Fruit fly (Drosophila melanogaster) whole organism, prepupa: ENCODE data around the gene CG4629.
A peak's percentile ranks its signal among the peaks of the same experiment; 100 is the strongest.

Experiments
- Blimp-1 ChIP-seq: fragments of 200-800 bp; sonication (Bioruptor generic); optimal IDR thresholded peaks from 3 replicates; lab custom pipeline; 2017; ENCODE audit warnings: missing biosample characterization, missing genetic modification characterization, mild to moderate bottlenecking, moderate library complexity, missing genetic modification reagents
- CG10631 ChIP-seq: fragments of 200-800 bp; sonication (Bioruptor generic); optimal IDR thresholded peaks from 2 replicates; lab custom pipeline; 2016; ENCODE audit warnings: missing biosample characterization, missing genetic modification characterization
- CG10669 ChIP-seq: fragments of 200-800 bp; sonication (Bioruptor generic); optimal IDR thresholded peaks from 3 replicates; lab custom pipeline; 2018; ENCODE audit warnings: missing biosample characterization, mild to moderate bottlenecking, missing genetic modification characterization, moderate library complexity
- CG11294 ChIP-seq: fragments of 200-800 bp; sonication (Bioruptor generic); IDR thresholded peaks from 2 replicates; pipeline ENCODE4 v1.3.6; 2022; ENCODE audit warnings: missing biosample characterization, missing genetic modification characterization
- CG11762 ChIP-seq: fragments of 200-800 bp; sonication (Bioruptor generic); optimal IDR thresholded peaks from 3 replicates; lab custom pipeline; 2016; ENCODE audit warnings: missing biosample characterization, missing genetic modification characterization; ENCODE audit not compliant: insufficient read depth
- CG11902 ChIP-seq: fragments of 200-800 bp; sonication (Bioruptor generic); optimal IDR thresholded peaks from 3 replicates; lab custom pipeline; 2016; ENCODE audit warnings: missing biosample characterization, missing genetic modification characterization
- CG15336 ChIP-seq: fragments of 200-800 bp; sonication (Bioruptor generic); IDR thresholded peaks from 2 replicates; pipeline ENCODE4 v1.3.6; 2022; ENCODE audit warnings: missing biosample characterization, missing genetic modification characterization
- CG3032 ChIP-seq: fragments of 200-800 bp; optimal IDR thresholded peaks from 2 replicates; lab custom pipeline; 2019; ENCODE audit warnings: missing biosample characterization, mild to moderate bottlenecking, missing genetic modification characterization, moderate library complexity
- CG31627 ChIP-seq: fragments of 200-800 bp; sonication (Bioruptor generic); optimal IDR thresholded peaks from 3 replicates; lab custom pipeline; 2016; ENCODE audit warnings: missing biosample characterization, missing genetic modification characterization
- CG32006 ChIP-seq: fragments of 200-800 bp; sonication (Bioruptor generic); optimal IDR thresholded peaks from 3 replicates; lab custom pipeline; 2017; ENCODE audit warnings: missing biosample characterization, mild to moderate bottlenecking, missing genetic modification characterization
- CG34406 ChIP-seq: fragments of 200-800 bp; sonication (Bioruptor generic); optimal IDR thresholded peaks from 3 replicates; lab custom pipeline; 2016; ENCODE audit warnings: missing biosample characterization, missing genetic modification characterization
- CG3919 ChIP-seq: fragments of 200-800 bp; sonication (Bioruptor generic); optimal IDR thresholded peaks from 3 replicates; lab custom pipeline; 2016; ENCODE audit warnings: missing biosample characterization, missing genetic modification characterization
- CG4318 ChIP-seq: fragments of 200-800 bp; sonication (Bioruptor generic); optimal IDR thresholded peaks from 3 replicates; lab custom pipeline; 2017; ENCODE audit warnings: missing biosample characterization, mild to moderate bottlenecking, missing genetic modification characterization
- CG6163 ChIP-seq: fragments of 200-800 bp; sonication (Bioruptor generic); IDR thresholded peaks from 3 replicates; pipeline ENCODE4 v1.3.6; 2022; ENCODE audit warnings: missing biosample characterization, missing genetic modification characterization
- CG6276 ChIP-seq: fragments of 200-800 bp; sonication (Bioruptor generic); optimal IDR thresholded peaks from 2 replicates; lab custom pipeline; 2017; ENCODE audit warnings: missing biosample characterization, mild to moderate bottlenecking, missing genetic modification characterization
- CG6792 ChIP-seq: fragments of 200-800 bp; sonication (Bioruptor generic); optimal IDR thresholded peaks from 3 replicates; lab custom pipeline; 2016; ENCODE audit warnings: missing biosample characterization, missing genetic modification characterization
- CG6854 ChIP-seq: fragments of 200-800 bp; sonication (Bioruptor generic); optimal IDR thresholded peaks from 2 replicates; lab custom pipeline; 2017; ENCODE audit warnings: missing biosample characterization, mild to moderate bottlenecking, missing genetic modification characterization
- CG8119 ChIP-seq: fragments of 200-800 bp; sonication (Bioruptor generic); IDR thresholded peaks from 3 replicates; pipeline ENCODE4 v1.3.6; 2022; ENCODE audit warnings: missing biosample characterization, missing genetic modification characterization
- CG8319 ChIP-seq: fragments of 200-800 bp; sonication (Bioruptor generic); optimal IDR thresholded peaks from 3 replicates; lab custom pipeline; 2016; ENCODE audit warnings: missing biosample characterization, missing genetic modification characterization
- CG8632 ChIP-seq: fragments of 200-800 bp; sonication (Bioruptor generic); optimal IDR thresholded peaks from 3 replicates; lab custom pipeline; 2016; ENCODE audit warnings: missing biosample characterization, missing genetic modification characterization
- CG9139 ChIP-seq: fragments of 200-800 bp; sonication (Bioruptor generic); optimal IDR thresholded peaks from 3 replicates; lab custom pipeline; 2017; ENCODE audit warnings: missing biosample characterization, mild to moderate bottlenecking, missing genetic modification characterization
- Eip75B ChIP-seq: fragments of 200-800 bp; sonication (Bioruptor generic); optimal IDR thresholded peaks from 3 replicates; lab custom pipeline; 2016; ENCODE audit warnings: missing biosample characterization, missing genetic modification characterization
- Eip78C ChIP-seq: fragments of 200-800 bp; sonication (Bioruptor generic); peaks from one replicate; lab custom pipeline; 2016; ENCODE audit warnings: missing biosample characterization, missing genetic modification characterization
- Eip93F ChIP-seq: fragments of 200-800 bp; sonication (Bioruptor generic); optimal IDR thresholded peaks from 2 replicates; lab custom pipeline; 2016; ENCODE audit warnings: missing biosample characterization, mild to moderate bottlenecking, missing genetic modification characterization
- Ets21C ChIP-seq: fragments of 200-800 bp; sonication (Bioruptor generic); optimal IDR thresholded peaks from 3 replicates; lab custom pipeline; 2016; ENCODE audit warnings: missing biosample characterization, missing genetic modification characterization
- Gug ChIP-seq: fragments of 200-800 bp; sonication (Bioruptor generic); IDR thresholded peaks from 2 replicates; pipeline ENCODE4 v1.3.6; 2022; ENCODE audit warnings: missing biosample characterization, missing genetic modification characterization
- Hr38 ChIP-seq: sonication (Bioruptor generic); optimal IDR thresholded peaks from 2 replicates; lab custom pipeline; 2016; ENCODE audit warnings: missing biosample characterization, missing genetic modification characterization
- Hr39 ChIP-seq: fragments of 200-800 bp; sonication (Bioruptor generic); optimal IDR thresholded peaks from 2 replicates; lab custom pipeline; 2016; ENCODE audit warnings: missing biosample characterization, missing genetic modification characterization
- Lpt ChIP-seq: fragments of 200-800 bp; sonication (Bioruptor generic); optimal IDR thresholded peaks from 3 replicates; lab custom pipeline; 2016; ENCODE audit warnings: missing biosample characterization, missing genetic modification characterization
- Met ChIP-seq: fragments of 200-800 bp; sonication (Bioruptor generic); optimal IDR thresholded peaks from 3 replicates; lab custom pipeline; 2016; ENCODE audit warnings: missing biosample characterization, missing genetic modification characterization
- Smox ChIP-seq: fragments of 200-800 bp; sonication (Bioruptor generic); optimal IDR thresholded peaks from 3 replicates; lab custom pipeline; 2016; ENCODE audit warnings: missing biosample characterization, missing genetic modification characterization
- Sox102F ChIP-seq: fragments of 200-800 bp; sonication (Bioruptor generic); optimal IDR thresholded peaks from 2 replicates; lab custom pipeline; 2016; ENCODE audit warnings: missing biosample characterization, mild to moderate bottlenecking, missing genetic modification characterization
- Sox14 ChIP-seq: fragments of 200-800 bp; sonication (Bioruptor generic); optimal IDR thresholded peaks from 3 replicates; lab custom pipeline; 2016; ENCODE audit warnings: missing biosample characterization, missing genetic modification characterization
- Sox15 ChIP-seq: fragments of 200-800 bp; sonication (Bioruptor generic); optimal IDR thresholded peaks from 3 replicates; lab custom pipeline; 2016; ENCODE audit warnings: missing biosample characterization, missing genetic modification characterization
- achi ChIP-seq: fragments of 200-800 bp; sonication (Bioruptor generic); optimal IDR thresholded peaks from 3 replicates; lab custom pipeline; 2016; ENCODE audit warnings: missing biosample characterization, missing genetic modification characterization
- acj6 ChIP-seq: fragments of 200-800 bp; sonication (Bioruptor generic); optimal IDR thresholded peaks from 3 replicates; lab custom pipeline; 2016; ENCODE audit warnings: missing biosample characterization, missing genetic modification characterization
- cyc ChIP-seq: fragments of 200-800 bp; sonication (Bioruptor generic); optimal IDR thresholded peaks from 3 replicates; lab custom pipeline; 2016; ENCODE audit warnings: missing biosample characterization, missing genetic modification characterization
- dac ChIP-seq: fragments of 200-800 bp; sonication (Bioruptor generic); optimal IDR thresholded peaks from 2 replicates; lab custom pipeline; 2017; ENCODE audit warnings: missing biosample characterization, mild to moderate bottlenecking, missing genetic modification characterization
- dsx ChIP-seq: fragments of 200-800 bp; optimal IDR thresholded peaks from 3 replicates; lab custom pipeline; 2019; ENCODE audit warnings: missing biosample characterization, mild to moderate bottlenecking, missing genetic modification characterization, moderate library complexity; ENCODE audit not compliant: poor library complexity, severe bottlenecking
- eg ChIP-seq: fragments of 200-800 bp; sonication (Bioruptor generic); IDR thresholded peaks from 3 replicates; pipeline ENCODE4 v1.3.6; 2022; ENCODE audit warnings: missing biosample characterization, missing genetic modification characterization
- esn ChIP-seq: fragments of 200-800 bp; sonication (Bioruptor generic); optimal IDR thresholded peaks from 2 replicates; lab custom pipeline; 2016; ENCODE audit warnings: missing biosample characterization, mild to moderate bottlenecking, missing genetic modification characterization, moderate library complexity
- fkh ChIP-seq: fragments of 200-800 bp; sonication (Bioruptor generic); optimal IDR thresholded peaks from 3 replicates; lab custom pipeline; 2017; ENCODE audit warnings: missing biosample characterization, mild to moderate bottlenecking, missing genetic modification characterization, moderate library complexity
- lz ChIP-seq: fragments of 200-800 bp; sonication (Bioruptor generic); optimal IDR thresholded peaks from 3 replicates; lab custom pipeline; 2016; ENCODE audit warnings: missing biosample characterization, missing genetic modification characterization
- net ChIP-seq: fragments of 200-800 bp; sonication (Bioruptor generic); optimal IDR thresholded peaks from 3 replicates; lab custom pipeline; 2016; ENCODE audit warnings: missing biosample characterization, missing genetic modification characterization
- salr ChIP-seq, 2 experiments: fragments of 200-800 bp; sonication (Bioruptor generic); optimal IDR thresholded peaks; 3 replicates each; lab custom pipeline; 2016 to 2018; ENCODE audit warnings: missing biosample characterization in 2 of 2, missing genetic modification characterization in 2 of 2, mild to moderate bottlenecking in 1 of 2
- spab ChIP-seq: fragments of 200-800 bp; sonication (Bioruptor generic); optimal IDR thresholded peaks from 2 replicates; lab custom pipeline; 2017; ENCODE audit warnings: missing biosample characterization, mild to moderate bottlenecking, missing genetic modification characterization, missing genetic modification reagents
- ss ChIP-seq, 2 experiments: fragments of 200-800 bp; sonication (Bioruptor generic); optimal IDR thresholded peaks; 2 replicates in 1 of 2; 3 replicates in 1 of 2; lab custom pipeline; 2017 to 2018; ENCODE audit warnings: mild to moderate bottlenecking in 2 of 2, missing biosample characterization in 2 of 2, missing genetic modification characterization in 2 of 2, moderate library complexity in 1 of 2
- svp ChIP-seq: fragments of 200-800 bp; sonication (Bioruptor generic); peaks from one replicate; lab custom pipeline; 2016; ENCODE audit warnings: missing biosample characterization, missing genetic modification characterization
- topi ChIP-seq: fragments of 200-800 bp; sonication (Bioruptor generic); optimal IDR thresholded peaks from 3 replicates; lab custom pipeline; 2016; ENCODE audit warnings: missing biosample characterization, missing genetic modification characterization
- vri ChIP-seq: fragments of 200-800 bp; sonication (Bioruptor generic); optimal IDR thresholded peaks from 3 replicates; lab custom pipeline; 2016; ENCODE audit warnings: missing biosample characterization, mild to moderate bottlenecking, missing genetic modification characterization

Gene CG4629

dm6 chr2L:1072184-1072583 lies 30.1 kb downstream of the CG4629 start (continued):
- TF ChIP-seq Sox102F (GFP tag; lab: Kevin White, UChicago) (no peak), vri (peak; percentile 52), Blimp-1 (GFP tag; lab: Kevin White, UChicago) (no peak), CG6854 (no peak), CG3032 (tag; lab: Kevin White, UChicago) (peak; percentile 58), Eip93F (GFP tag; lab: Kevin White, UChicago) (no peak), CG6792 (GFP tag; lab: Kevin White, UChicago) (peak; percentile 51)

DNA sequence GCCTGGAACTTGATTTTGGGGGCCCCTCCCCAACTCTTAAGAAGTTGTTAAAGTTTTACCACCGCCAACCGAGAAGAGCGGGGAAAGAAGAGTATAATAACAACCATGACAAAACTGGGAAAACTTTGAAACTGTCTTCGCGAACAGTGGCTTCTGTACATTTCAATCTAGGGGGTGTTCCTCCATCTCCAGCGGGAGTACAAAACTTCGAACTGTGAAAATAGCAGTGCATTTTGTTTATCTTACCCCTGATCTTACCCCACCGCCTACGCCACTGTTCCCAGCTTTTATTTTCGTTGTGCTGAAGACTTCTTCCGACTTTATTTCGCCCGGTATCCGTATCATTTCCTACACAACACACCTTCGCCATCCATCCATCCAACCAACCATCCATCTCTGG lies 31.4 kb downstream of the CG4629 start:
- no peak for TF ChIP-seq CG6163 (GFP tag; lab: Robert Waterston, UW)
- TF ChIP-seq CG8632: no peak
- TF ChIP-seq topi (GFP tag; lab: Kevin White, UChicago): no peak
- TF ChIP-seq dac: no peak
- peak; percentile 40 for TF ChIP-seq Met (GFP tag; lab: Kevin White, UChicago)
- peak; percentile 36 for TF ChIP-seq acj6 (GFP tag; lab: Kevin White, UChicago)
- peak; percentile 26 for TF ChIP-seq Smox (GFP tag; lab: Kevin White, UChicago)
- TF ChIP-seq fkh (GFP tag; lab: Kevin White, UChicago): no peak
- peak; percentile 11 for TF ChIP-seq vri
- TF ChIP-seq spab (GFP tag; lab: Kevin White, UChicago): no peak
- TF ChIP-seq net (GFP tag; lab: Kevin White, UChicago): no peak
- TF ChIP-seq CG3919 (GFP tag; lab: Kevin White, UChicago): peak; percentile 51
- TF ChIP-seq salr (GFP tag; optimal IDR thresholded peaks at IDR 0.05; lab: Kevin White, UChicago): no peak
- TF ChIP-seq CG8119 (GFP tag; lab: Robert Waterston, UW): no peak
- no peak for TF ChIP-seq Lpt
- no peak for TF ChIP-seq CG15336 (GFP tag; lab: Robert Waterston, UW)
- TF ChIP-seq CG10631 (GFP tag; lab: Kevin White, UChicago): peak; percentile 35
- peak; percentile 71 for TF ChIP-seq svp (GFP tag; lab: Kevin White, UChicago)
- TF ChIP-seq Eip78C (GFP tag; lab: Kevin White, UChicago): peak; percentile 73
- TF ChIP-seq Sox14 (GFP tag; lab: Kevin White, UChicago): peak; percentile 24
- peak; percentile 15 for TF ChIP-seq Eip75B (GFP tag; lab: Kevin White, UChicago)
- no peak for TF ChIP-seq CG9139 (GFP tag; lab: Kevin White, UChicago)
- TF ChIP-seq CG11902: no peak
- TF ChIP-seq Hr39 (GFP tag; lab: Kevin White, UChicago): peak; percentile 48
- TF ChIP-seq achi (GFP tag; lab: Kevin White, UChicago): peak; percentile 38
- no peak for TF ChIP-seq Eip93F (GFP tag; lab: Kevin White, UChicago)
- TF ChIP-seq CG34406 (GFP tag; lab: Kevin White, UChicago): no peak
- TF ChIP-seq Blimp-1 (GFP tag; lab: Kevin White, UChicago): peak; percentile 21
- TF ChIP-seq Ets21C (GFP tag; lab: Kevin White, UChicago): peak; percentile 24
- peak; percentile 26 for TF ChIP-seq cyc (GFP tag; lab: Kevin White, UChicago)
- TF ChIP-seq CG32006 (GFP tag; lab: Kevin White, UChicago): peak; percentile 14
- peak; percentile 7 for TF ChIP-seq CG11762 (GFP tag; lab: Kevin White, UChicago)
- peak; percentile 10 for TF ChIP-seq Sox102F (GFP tag; lab: Kevin White, UChicago)
- TF ChIP-seq esn (GFP tag; lab: Kevin White, UChicago): peak; percentile 20
- no peak for TF ChIP-seq CG10669 (GFP tag; lab: Kevin White, UChicago)
- TF ChIP-seq dsx (GFP tag; lab: Kevin White, UChicago): no peak
- no peak for TF ChIP-seq CG4318 (GFP tag; lab: Kevin White, UChicago)
- TF ChIP-seq lz: no peak
- peak; percentile 46 for TF ChIP-seq CG31627 (GFP tag; lab: Kevin White, UChicago)
- TF ChIP-seq Gug (GFP tag; lab: Robert Waterston, UW): no peak
- peak; percentile 7 for TF ChIP-seq CG6276
- TF ChIP-seq CG6792 (GFP tag; lab: Kevin White, UChicago): peak; percentile 19
- no peak for TF ChIP-seq CG11294 (GFP tag; lab: Robert Waterston, UW)
- no peak for TF ChIP-seq Hr38
- no peak for TF ChIP-seq ss (GFP tag; optimal IDR thresholded peaks at IDR 0.05; lab: Kevin White, UChicago)
- no peak for TF ChIP-seq CG8319 (GFP tag; lab: Kevin White, UChicago)
- no peak for TF ChIP-seq eg (GFP tag; lab: Robert Waterston, UW)
- peak; percentile 25 for TF ChIP-seq Sox15 (GFP tag; lab: Kevin White, UChicago)
